Fruit fly (Drosophila melanogaster) whole organism, embryonic: ENCODE data around the gene CG12010.

Experiments used
- CG12769 ChIP-seq: fragments of 200-800 bp; sonication (Bioruptor generic); optimal IDR thresholded peaks from 2 replicates; lab custom pipeline; 2019; ENCODE audit warnings: missing biosample characterization, mild to moderate bottlenecking, missing genetic modification characterization, moderate library complexity
- CG16779 ChIP-seq: fragments of 200-800 bp; sonication (Bioruptor generic); IDR thresholded peaks from 2 replicates; pipeline ENCODE4 v1.3.6; 2022; ENCODE audit warnings: missing biosample characterization, missing genetic modification characterization
- CG6813 ChIP-seq: fragments of 200-800 bp; sonication (Bioruptor generic); optimal IDR thresholded peaks from 2 replicates; lab custom pipeline; 2017; ENCODE audit warnings: missing biosample characterization, missing genetic modification characterization, mild to moderate bottlenecking, moderate library complexity, missing genetic modification reagents
- fd102C ChIP-seq: fragments of 200-800 bp; sonication (Bioruptor generic); optimal IDR thresholded peaks from 2 replicates; lab custom pipeline; 2018; ENCODE audit warnings: missing biosample characterization, mild to moderate bottlenecking, missing genetic modification characterization, moderate library complexity
- fd64A ChIP-seq: fragments of 200-800 bp; sonication (Bioruptor generic); optimal IDR thresholded peaks from 3 replicates; lab custom pipeline; 2018; ENCODE audit warnings: missing biosample characterization, mild to moderate bottlenecking, missing genetic modification characterization
- grn ChIP-seq: fragments of 200-800 bp; sonication (Bioruptor generic); optimal IDR thresholded peaks from 3 replicates; lab custom pipeline; 2017; ENCODE audit warnings: missing biosample characterization, missing genetic modification characterization

- TF ChIP-seq fd102C (GFP tag; lab: Kevin White, UChicago) (no peak), CG16779 (GFP tag; lab: Robert Waterston, UW) (no peak), CG6813 (GFP tag; lab: Kevin White, UChicago) (no peak), CG12769 (tag; lab: Kevin White, UChicago) (no peak), grn (GFP tag; lab: Kevin White, UChicago) (no peak), fd64A (GFP tag; lab: Kevin White, UChicago) (no peak)
Observed at dm6 chr3L:3343260-3343659, 30.8 kb upstream of the CG12010 start.
